Worm (Caenorhabditis elegans) whole organism, mixed stage, embryonic: ENCODE results near the gene C27F2.6.

Source experiments
- M03D4.4 ChIP-seq: sonication (generic microtip); optimal IDR thresholded peaks from 2 replicates; lab custom pipeline; 2017; ENCODE audit warnings: mild to moderate bottlenecking, missing genetic modification characterization, missing compliant biosample characterization
- blmp-1 ChIP-seq: fragments of 150-350 bp; optimal IDR thresholded peaks from 2 replicates; lab custom pipeline; 2014; ENCODE audit warnings: missing biosample characterization, missing genetic modification characterization
- ceh-39 ChIP-seq: fragments of 150-350 bp; optimal IDR thresholded peaks from 2 replicates; lab custom pipeline; 2014; ENCODE audit warnings: missing biosample characterization, missing genetic modification characterization
- ceh-43 ChIP-seq: fragments of 200-800 bp; sonication (Bioruptor generic); optimal IDR thresholded peaks from 2 replicates; lab custom pipeline; 2018; ENCODE audit warnings: mild to moderate bottlenecking, missing genetic modification characterization, moderate library complexity, missing compliant biosample characterization
- ceh-83 ChIP-seq: fragments of 200-800 bp; sonication (Bioruptor generic); optimal IDR thresholded peaks from 2 replicates; lab custom pipeline; 2018; ENCODE audit warnings: mild to moderate bottlenecking, missing genetic modification characterization, missing compliant biosample characterization
- ces-1 ChIP-seq: fragments of 150-350 bp; optimal IDR thresholded peaks from 2 replicates; lab custom pipeline; 2014; ENCODE audit warnings: missing biosample characterization, missing genetic modification reagents, missing genetic modification characterization
- cnd-1 ChIP-seq: fragments of 200-800 bp; sonication (Bioruptor generic); optimal IDR thresholded peaks from 2 replicates; lab custom pipeline; 2018; ENCODE audit warnings: mild to moderate bottlenecking, missing genetic modification characterization, missing compliant biosample characterization
- drap-1 ChIP-seq: fragments of 200-800 bp; sonication (Bioruptor generic); optimal IDR thresholded peaks from 3 replicates; lab custom pipeline; 2018; ENCODE audit warnings: mild to moderate bottlenecking, missing genetic modification characterization, missing compliant biosample characterization
- elt-1 ChIP-seq: sonication (generic microtip); optimal IDR thresholded peaks from 2 replicates; lab custom pipeline; 2017; ENCODE audit warnings: missing genetic modification characterization, mild to moderate bottlenecking, missing compliant biosample characterization, antibody characterized with exemption, moderate library complexity, borderline replicate concordance; ENCODE audit not compliant: insufficient read depth
- elt-3 ChIP-seq: fragments of 150-350 bp; optimal IDR thresholded peaks from 2 replicates; lab custom pipeline; 2014; ENCODE audit warnings: missing biosample characterization, missing genetic modification characterization
- flh-1 ChIP-seq: fragments of 200-800 bp; sonication (Bioruptor generic); optimal IDR thresholded peaks from 2 replicates; lab custom pipeline; 2018; ENCODE audit warnings: mild to moderate bottlenecking, missing genetic modification characterization, moderate library complexity, missing compliant biosample characterization
- ham-2 ChIP-seq: fragments of 200-800 bp; sonication (Bioruptor generic); optimal IDR thresholded peaks from 2 replicates; lab custom pipeline; 2018; ENCODE audit warnings: mild to moderate bottlenecking, missing genetic modification characterization, missing compliant biosample characterization
- hlh-1 ChIP-seq: fragments of 150-350 bp; optimal IDR thresholded peaks from 2 replicates; lab custom pipeline; 2014; ENCODE audit warnings: missing biosample characterization, missing genetic modification reagents, missing genetic modification characterization
- lin-13 ChIP-seq: fragments of 150-350 bp; optimal IDR thresholded peaks from 2 replicates; lab custom pipeline; 2014; ENCODE audit warnings: missing biosample characterization, missing genetic modification characterization
- lin-32 ChIP-seq: fragments of 200-800 bp; sonication (Bioruptor generic); optimal IDR thresholded peaks from 2 replicates; lab custom pipeline; 2018; ENCODE audit warnings: mild to moderate bottlenecking, missing genetic modification characterization, missing compliant biosample characterization
- lsy-2 ChIP-seq: fragments of 150-350 bp; optimal IDR thresholded peaks from 2 replicates; lab custom pipeline; 2014; ENCODE audit warnings: missing biosample characterization, missing genetic modification characterization
- mab-5 ChIP-seq: fragments of 150-350 bp; optimal IDR thresholded peaks from 2 replicates; lab custom pipeline; 2014; ENCODE audit warnings: missing biosample characterization, missing genetic modification characterization
- mep-1 ChIP-seq: fragments of 150-350 bp; optimal IDR thresholded peaks from 2 replicates; lab custom pipeline; 2017; ENCODE audit warnings: missing biosample characterization, missing genetic modification reagents, missing genetic modification characterization, inconsistent platforms
- mls-2 ChIP-seq: sonication (generic microtip); optimal IDR thresholded peaks from 2 replicates; lab custom pipeline; 2016; ENCODE audit warnings: mild to moderate bottlenecking, missing genetic modification characterization, moderate library complexity, missing compliant biosample characterization
- nhr-12 ChIP-seq: fragments of 150-350 bp; optimal IDR thresholded peaks from 2 replicates; lab custom pipeline; 2014; ENCODE audit warnings: missing biosample characterization, missing genetic modification characterization
- nhr-2 ChIP-seq: fragments of 150-350 bp; optimal IDR thresholded peaks from 2 replicates; lab custom pipeline; 2014; ENCODE audit warnings: missing biosample characterization, missing genetic modification characterization
- nhr-237 ChIP-seq: fragments of 150-350 bp; optimal IDR thresholded peaks from 2 replicates; lab custom pipeline; 2014; ENCODE audit warnings: missing biosample characterization, missing genetic modification characterization
- nhr-28 ChIP-seq: fragments of 150-350 bp; optimal IDR thresholded peaks from 2 replicates; lab custom pipeline; 2014; ENCODE audit warnings: missing biosample characterization, missing genetic modification characterization
- nhr-76 ChIP-seq: sonication (generic microtip); optimal IDR thresholded peaks from 2 replicates; lab custom pipeline; 2017; ENCODE audit warnings: missing biosample characterization, missing genetic modification characterization
- pha-4 ChIP-seq: fragments of 150-350 bp; optimal IDR thresholded peaks from 2 replicates; lab custom pipeline; 2018; ENCODE audit warnings: missing biosample characterization, missing genetic modification reagents, missing genetic modification characterization
- sem-2 ChIP-seq: fragments of 200-800 bp; sonication (Bioruptor generic); optimal IDR thresholded peaks from 2 replicates; lab custom pipeline; 2018; ENCODE audit warnings: mild to moderate bottlenecking, missing genetic modification characterization, missing compliant biosample characterization
- snpc-4 ChIP-seq: fragments of 150-350 bp; optimal IDR thresholded peaks from 2 replicates; lab custom pipeline; 2014; ENCODE audit warnings: missing biosample characterization, missing genetic modification characterization
- sptf-1 ChIP-seq: sonication (generic microtip); optimal IDR thresholded peaks from 2 replicates; lab custom pipeline; 2017; ENCODE audit warnings: mild to moderate bottlenecking, missing genetic modification characterization, moderate library complexity, missing compliant biosample characterization
- tbx-8 ChIP-seq: fragments of 200-800 bp; sonication (Bioruptor generic); optimal IDR thresholded peaks from 2 replicates; lab custom pipeline; 2018; ENCODE audit warnings: mild to moderate bottlenecking, missing genetic modification characterization, moderate library complexity, missing compliant biosample characterization
- unc-120 ChIP-seq: sonication (generic microtip); optimal IDR thresholded peaks from 2 replicates; lab custom pipeline; 2017; ENCODE audit warnings: missing genetic modification characterization, missing compliant biosample characterization; ENCODE audit not compliant: poor library complexity, severe bottlenecking
- unc-39 ChIP-seq: fragments of 150-350 bp; optimal IDR thresholded peaks from 2 replicates; lab custom pipeline; 2014; ENCODE audit warnings: missing biosample characterization, missing genetic modification characterization
- unc-62 ChIP-seq: fragments of 150-350 bp; optimal IDR thresholded peaks from 2 replicates; lab custom pipeline; 2014; ENCODE audit warnings: missing biosample characterization, missing genetic modification reagents, missing genetic modification characterization
- zip-8 ChIP-seq: fragments of 150-350 bp; optimal IDR thresholded peaks from 2 replicates; lab custom pipeline; 2014; ENCODE audit warnings: missing biosample characterization, missing genetic modification characterization
- ztf-11 ChIP-seq: fragments of 150-350 bp; optimal IDR thresholded peaks from 2 replicates; lab custom pipeline; 2014; ENCODE audit warnings: missing biosample characterization, missing genetic modification characterization

The C27F2.6 gene

ce11 chrIII:4951210-4951609 lies 29.1 kb downstream of the C27F2.6 start:
- TF ChIP-seq lsy-2 (tag; lab: Kevin White, UChicago) (no peak), elt-1 (tag; lab: Kevin White, UChicago) (no peak), elt-3 (tag; lab: Kevin White, UChicago) (no peak), unc-62 (GFP tag; lab: Kevin White, UChicago) (no peak), nhr-12 (tag; lab: Kevin White, UChicago) (no peak), pha-4 (no peak), mep-1 (tag; lab: Kevin White, UChicago) (no peak), zip-8 (tag; lab: Kevin White, UChicago) (no peak)

- TF ChIP-seq zip-8 (tag; lab: Kevin White, UChicago) (no peak), ceh-83 (GFP tag; lab: Kevin White, UChicago) (no peak), blmp-1 (tag; lab: Kevin White, UChicago) (no peak), drap-1 (no peak), snpc-4 (tag; lab: Kevin White, UChicago) (no peak), elt-3 (tag; lab: Kevin White, UChicago) (no peak), unc-62 (GFP tag; lab: Kevin White, UChicago) (no peak), lin-13 (tag; lab: Kevin White, UChicago) (no peak), pha-4 (no peak), nhr-2 (no peak), tbx-8 (GFP tag; lab: Kevin White, UChicago) (no peak), nhr-12 (tag; lab: Kevin White, UChicago) (no peak), sptf-1 (tag; lab: Kevin White, UChicago) (no peak), nhr-237 (no peak), M03D4.4 (tag; lab: Kevin White, UChicago) (no peak), cnd-1 (tag; lab: Kevin White, UChicago) (no peak), nhr-76 (tag; lab: Kevin White, UChicago) (no peak), ham-2 (GFP tag; lab: Kevin White, UChicago) (no peak), nhr-28 (tag; lab: Kevin White, UChicago) (no peak), sem-2 (GFP tag; lab: Kevin White, UChicago) (no peak)
These were observed 29.9 kb downstream of the C27F2.6 start for ce11 chrIII:4950345-4950744.

- TF ChIP-seq nhr-2: no peak
- TF ChIP-seq pha-4: peak; percentile 46
- peak; percentile 31 for TF ChIP-seq flh-1 (GFP tag; lab: Kevin White, UChicago)
- TF ChIP-seq ceh-83 (GFP tag; lab: Kevin White, UChicago): no peak
- TF ChIP-seq ham-2 (GFP tag; lab: Kevin White, UChicago): peak; percentile 61
- TF ChIP-seq ceh-39 (tag; lab: Kevin White, UChicago): no peak
- TF ChIP-seq elt-1 (tag; lab: Kevin White, UChicago): no peak
- no peak for TF ChIP-seq unc-39
- no peak for TF ChIP-seq unc-62 (GFP tag; lab: Kevin White, UChicago)
- peak; percentile 50 for TF ChIP-seq unc-120 (tag; lab: Kevin White, UChicago)
- peak; percentile 7 for TF ChIP-seq drap-1
- no peak for TF ChIP-seq lin-32 (GFP tag; lab: Kevin White, UChicago)
- no peak for TF ChIP-seq nhr-28 (tag; lab: Kevin White, UChicago)
- TF ChIP-seq M03D4.4 (tag; lab: Kevin White, UChicago): peak; percentile 44
- no peak for TF ChIP-seq tbx-8 (GFP tag; lab: Kevin White, UChicago)
- no peak for TF ChIP-seq mab-5 (tag; lab: Kevin White, UChicago)
- TF ChIP-seq sptf-1 (tag; lab: Kevin White, UChicago): peak; percentile 49
- no peak for TF ChIP-seq sem-2 (GFP tag; lab: Kevin White, UChicago)
- TF ChIP-seq cnd-1 (tag; lab: Kevin White, UChicago): no peak
- TF ChIP-seq mep-1 (tag; lab: Kevin White, UChicago): peak; percentile 46
- TF ChIP-seq snpc-4 (tag; lab: Kevin White, UChicago): no peak
- no peak for TF ChIP-seq lsy-2 (tag; lab: Kevin White, UChicago)
- TF ChIP-seq nhr-76 (tag; lab: Kevin White, UChicago): no peak
- TF ChIP-seq ces-1 (GFP tag; lab: Kevin White, UChicago): no peak
- TF ChIP-seq elt-3 (tag; lab: Kevin White, UChicago): no peak
- no peak for TF ChIP-seq lin-13 (tag; lab: Kevin White, UChicago)
- TF ChIP-seq mls-2: peak; percentile 51
- TF ChIP-seq ceh-43 (GFP tag; lab: Kevin White, UChicago): no peak
- no peak for TF ChIP-seq ztf-11 (tag; lab: Kevin White, UChicago)
- no peak for TF ChIP-seq hlh-1
These were observed 31.6 kb downstream of the C27F2.6 start for ce11 chrIII:4948631-4949030.
